Fruit fly (Drosophila melanogaster): ENCODE measurements around the gene Membrin.

Membrin gene

DNA sequence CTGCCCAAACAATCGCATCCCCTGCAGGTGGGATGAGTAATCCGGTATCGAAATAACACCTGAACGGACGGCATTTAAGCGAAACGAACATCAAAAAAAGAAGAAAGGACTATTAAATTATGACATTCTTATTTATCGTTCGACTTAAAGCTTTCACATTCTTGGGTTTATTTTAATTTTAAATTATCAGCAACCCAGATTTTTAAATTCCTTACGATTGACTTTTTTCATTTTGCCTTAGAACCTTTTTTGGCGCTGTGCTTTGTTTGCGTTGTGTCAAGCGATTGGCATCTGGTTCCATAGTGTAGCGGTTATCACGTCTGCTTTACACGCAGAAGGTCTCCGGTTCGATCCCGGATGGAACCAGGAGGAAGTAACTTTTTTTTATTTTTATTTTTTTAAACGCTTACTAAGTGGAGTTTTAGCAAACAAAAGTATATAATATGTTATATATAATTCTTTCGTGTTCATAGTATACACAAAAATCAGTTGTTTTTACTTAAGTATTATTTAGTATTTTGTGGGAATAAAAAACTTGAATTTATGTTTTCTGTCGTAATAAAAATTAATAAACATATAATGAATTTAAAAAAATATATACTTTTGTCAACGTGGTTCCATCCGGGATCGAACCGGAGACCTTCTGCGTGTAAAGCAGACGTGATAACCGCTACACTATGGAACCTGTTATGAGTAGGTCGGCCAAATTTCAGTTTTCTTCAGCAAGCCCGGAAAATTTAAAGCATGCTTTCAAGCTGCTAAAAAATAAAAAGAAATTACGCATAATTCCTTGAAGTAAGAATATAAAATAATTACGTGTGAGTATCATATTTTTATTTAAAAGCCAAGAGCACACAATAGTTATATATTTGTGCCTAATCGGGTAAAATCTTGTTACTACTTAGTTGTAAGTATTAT lies 9.9 kb upstream of the Membrin start:
- TF ChIP-seq CG17801 (GFP tag; optimal IDR thresholded peaks at IDR 0.05; ENCODE audit: partially characterized antibody) = peak; percentile 22

dm6 chr3L:5359208-5360003 lies 6.8 kb upstream of the Membrin start, which contains the start of gene Klp64D:
Klp64D (minus strand) TSS chr3L:5359392.
- no peak for TF ChIP-seq CG17801 (GFP tag; optimal IDR thresholded peaks at IDR 0.05; ENCODE audit: partially characterized antibody)

DNA sequence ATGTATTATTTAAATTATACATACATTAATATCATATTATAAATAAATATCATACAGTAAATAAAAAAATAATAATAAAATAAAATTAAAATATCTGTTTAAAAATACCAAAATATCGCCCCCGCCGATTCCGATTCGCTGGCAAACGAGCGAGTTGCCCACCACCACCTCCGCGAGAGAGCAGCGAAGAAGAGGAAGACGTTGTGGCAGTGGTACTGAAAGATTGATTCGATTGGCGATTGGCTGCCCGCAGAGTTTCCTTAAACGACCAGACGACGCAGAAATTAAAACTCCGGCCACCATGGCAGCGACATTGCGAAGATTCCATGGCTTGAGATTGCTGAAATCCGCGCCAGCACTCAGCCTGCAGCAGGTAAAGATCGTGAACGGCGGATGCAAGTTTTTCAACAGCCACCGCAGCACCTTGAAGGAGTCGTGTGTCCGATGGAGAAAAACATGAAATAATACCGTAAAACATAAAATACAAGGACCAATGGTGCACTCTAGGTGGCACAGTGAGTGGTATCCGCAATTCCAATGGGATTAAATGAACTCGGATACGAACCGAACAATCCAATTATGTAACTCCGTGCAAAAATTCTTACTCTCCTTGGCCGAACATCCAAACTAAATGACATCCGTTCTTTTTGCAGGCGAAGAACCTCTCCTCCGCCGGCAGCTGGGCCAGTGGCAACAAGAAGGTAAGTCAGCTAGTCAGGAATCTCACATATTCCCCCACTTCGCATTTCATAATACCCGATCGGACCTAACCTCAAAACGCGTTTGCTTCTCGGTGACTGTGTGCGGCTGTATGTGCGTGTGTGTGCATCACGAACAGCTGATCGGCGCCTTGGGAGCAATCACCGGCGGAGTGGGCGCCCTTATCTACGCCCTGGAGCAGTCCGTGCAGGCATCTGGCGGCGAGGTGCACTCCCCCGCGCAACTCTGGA lies 5.9 kb upstream of the Membrin start, which contains the start of gene Cyt-c1:
Gene Cyt-c1 (plus strand): TSS at position 173 of the 950 bp plus-strand sequence.
- TF ChIP-seq CG17801 (GFP tag; optimal IDR thresholded peaks at IDR 0.05; ENCODE audit: partially characterized antibody) = peak; percentile 4

DNA sequence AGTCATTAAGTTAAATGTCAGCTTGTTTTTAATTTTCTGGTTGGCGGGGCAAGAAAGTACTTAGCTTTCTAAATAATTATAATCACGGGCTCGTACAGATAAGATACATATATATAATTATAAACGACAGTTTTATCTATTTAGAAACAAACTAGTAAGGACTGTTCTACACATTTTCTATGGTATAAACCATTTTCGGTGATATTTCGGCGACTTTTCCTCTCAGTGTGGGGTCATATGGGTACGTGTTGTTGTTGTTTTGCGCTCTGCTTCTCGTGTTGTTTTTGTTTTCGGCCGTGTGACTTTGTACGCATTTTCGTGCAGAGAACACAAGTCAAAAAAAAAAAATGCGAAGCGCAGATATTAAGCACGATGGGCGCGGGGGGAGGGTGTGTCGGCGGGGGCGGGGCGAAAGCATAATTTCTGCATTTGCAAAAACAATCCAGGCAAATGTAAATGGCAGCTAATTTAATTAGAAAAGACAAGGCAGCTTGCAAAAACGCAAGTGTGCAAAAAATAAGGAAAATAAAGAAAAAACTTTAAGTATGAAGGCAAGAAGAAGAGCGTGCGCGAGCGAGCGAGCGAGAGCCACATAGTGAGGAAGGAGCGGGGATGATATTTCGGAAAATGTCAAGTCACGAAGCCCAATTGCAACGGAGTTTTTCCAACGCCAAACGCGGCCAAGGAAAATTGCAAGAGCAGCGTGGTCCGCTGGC lies 933 bp upstream of the Membrin start:
- TF ChIP-seq CG17801 (GFP tag; optimal IDR thresholded peaks at IDR 0.05; ENCODE audit: partially characterized antibody) = peak; percentile 34

dm6 chr3L:5367744-5368507 lies 1.7 kb downstream of the Membrin start, which contains the start of gene Pfdn4:
Pfdn4 (minus strand) TSS chr3L:5368008.
- TF ChIP-seq CG17801 (GFP tag; optimal IDR thresholded peaks at IDR 0.05; ENCODE audit: partially characterized antibody) = no peak

DNA sequence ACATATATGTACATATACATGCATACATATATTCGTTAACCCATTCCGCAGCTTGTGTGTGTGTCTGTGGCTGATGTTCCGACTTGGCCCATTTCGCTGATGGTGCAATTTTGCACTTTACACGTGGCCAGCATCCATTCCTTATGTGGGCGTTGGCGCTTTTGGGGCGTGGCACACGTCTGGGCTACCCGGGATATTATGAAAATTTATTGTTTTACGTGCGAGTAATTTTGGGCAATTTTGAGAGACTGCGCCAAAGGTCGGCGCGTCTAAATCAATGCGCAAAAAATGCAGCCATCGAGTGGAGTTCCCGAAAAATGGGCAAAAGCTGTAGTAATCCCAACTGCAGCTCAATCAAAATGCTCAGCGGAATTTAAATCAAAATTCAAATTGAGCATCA lies 5.8 kb downstream of the Membrin start:
- no peak for TF ChIP-seq CG17801 (GFP tag; optimal IDR thresholded peaks at IDR 0.05; ENCODE audit: partially characterized antibody)

- TF ChIP-seq CG17801 (GFP tag; optimal IDR thresholded peaks at IDR 0.05; ENCODE audit: partially characterized antibody) = no peak
Observed at dm6 chr3L:5382721-5383120, 16.5 kb downstream of the Membrin start, which contains the start of gene Ir64a. Ir64a (minus strand) TSS chr3L:5382821.

dm6 chr3L:5385762-5386161 lies 19.5 kb downstream of the Membrin start:
- no peak for TF ChIP-seq CG17801 (GFP tag; optimal IDR thresholded peaks at IDR 0.05; ENCODE audit: partially characterized antibody)

All from ovary, adult (tissue).